Fruit fly (Drosophila melanogaster) S2 (cell line): ENCODE data around the gene Nup58.

Source experiments
- CG8478 ChIP-seq: fragments of >200 bp; optimal IDR thresholded peaks from 2 replicates; lab custom pipeline; 2018
- CTCF ChIP-seq, 2 experiments: fragments of >200 bp; optimal IDR thresholded peaks; 2 replicates each; lab custom pipeline; 2018

DNA sequence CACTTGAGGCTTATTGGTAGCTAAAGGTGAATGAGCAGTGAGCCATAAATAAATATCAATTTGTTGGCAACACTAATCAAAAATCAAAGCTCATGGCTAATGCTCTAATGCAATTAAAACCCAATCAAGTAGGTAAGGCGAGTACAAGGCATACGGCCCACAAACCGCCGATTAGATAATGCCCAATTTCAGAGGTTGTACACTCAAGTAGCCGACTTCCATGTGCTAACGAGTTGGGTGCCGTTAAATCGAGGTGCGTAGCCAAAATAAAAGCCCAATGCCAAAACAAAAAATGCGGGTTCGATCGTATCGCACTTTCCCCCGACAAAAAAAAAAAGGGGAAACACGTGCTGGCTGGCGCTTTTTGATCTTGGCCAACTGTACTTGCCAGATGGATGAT, 22.8 kb upstream of the Nup58 start:
- TF ChIP-seq CTCF (optimal IDR thresholded peaks at IDR 0.05; lab: Kevin White, UChicago) (no peak), CG8478 (lab: Kevin White, UChicago) (no peak)
